Fruit fly (Drosophila melanogaster) whole organism, pupa: ENCODE results near the gene TotE.

ENCODE experiments used
- CG10348 ChIP-seq: fragments of 200-800 bp; sonication (Bioruptor generic); IDR thresholded peaks from 2 replicates; pipeline ENCODE4 v1.3.6; 2022; ENCODE audit warnings: missing biosample characterization, missing genetic modification characterization
- CG12605 ChIP-seq: fragments of 200-800 bp; sonication (Bioruptor generic); IDR thresholded peaks from 2 replicates; pipeline ENCODE4 v1.3.6; 2022; ENCODE audit warnings: missing biosample characterization, missing genetic modification characterization
- CG13204 ChIP-seq: fragments of 200-800 bp; sonication (Bioruptor generic); optimal IDR thresholded peaks from 2 replicates; lab custom pipeline; 2018; ENCODE audit warnings: missing biosample characterization, mild to moderate bottlenecking, missing genetic modification characterization, moderate library complexity
- CG14655 ChIP-seq: fragments of 200-800 bp; sonication (Bioruptor generic); optimal IDR thresholded peaks from 3 replicates; lab custom pipeline; 2017; ENCODE audit warnings: mild to moderate bottlenecking, missing biosample characterization, missing genetic modification reagents, missing genetic modification characterization
- CG15710 ChIP-seq: fragments of 200-800 bp; sonication (Bioruptor generic); optimal IDR thresholded peaks from 2 replicates; lab custom pipeline; 2018; ENCODE audit warnings: missing biosample characterization, mild to moderate bottlenecking, missing genetic modification characterization, moderate library complexity
- CG17806 ChIP-seq: fragments of 200-800 bp; sonication (Bioruptor generic); optimal IDR thresholded peaks from 2 replicates; lab custom pipeline; 2018; ENCODE audit warnings: missing biosample characterization, mild to moderate bottlenecking, missing genetic modification characterization, moderate library complexity
- CG32121 ChIP-seq: fragments of 200-800 bp; sonication (Bioruptor generic); IDR thresholded peaks from 2 replicates; pipeline ENCODE4 v1.3.6; 2022; ENCODE audit warnings: missing biosample characterization, missing genetic modification characterization
- CG34367 ChIP-seq: fragments of 200-800 bp; sonication (Bioruptor generic); optimal IDR thresholded peaks from 2 replicates; lab custom pipeline; 2018; ENCODE audit warnings: missing biosample characterization, mild to moderate bottlenecking, missing genetic modification characterization
- CG4496 ChIP-seq: fragments of 200-800 bp; sonication (Bioruptor generic); IDR thresholded peaks from 3 replicates; pipeline ENCODE4 v1.3.6; 2022; ENCODE audit warnings: missing biosample characterization, missing genetic modification characterization
- CG8159 ChIP-seq: fragments of 200-800 bp; sonication (Bioruptor generic); optimal IDR thresholded peaks from 3 replicates; lab custom pipeline; 2018; ENCODE audit warnings: missing biosample characterization, mild to moderate bottlenecking, missing genetic modification characterization, moderate library complexity
- CG8301 ChIP-seq: fragments of 200-800 bp; sonication (Bioruptor generic); optimal IDR thresholded peaks from 2 replicates; lab custom pipeline; 2018; ENCODE audit warnings: missing biosample characterization, mild to moderate bottlenecking, missing genetic modification characterization
- CG9948 ChIP-seq: fragments of 200-800 bp; sonication (Bioruptor generic); optimal IDR thresholded peaks from 2 replicates; lab custom pipeline; 2018; ENCODE audit warnings: missing biosample characterization, mild to moderate bottlenecking, missing genetic modification characterization, moderate library complexity
- D1 ChIP-seq: fragments of 200-800 bp; sonication (Bioruptor generic); optimal IDR thresholded peaks from 2 replicates; lab custom pipeline; 2018; ENCODE audit warnings: missing biosample characterization, mild to moderate bottlenecking, missing genetic modification characterization, moderate library complexity
- EcR ChIP-seq: fragments of 200-800 bp; sonication (Bioruptor generic); optimal IDR thresholded peaks from 3 replicates; lab custom pipeline; 2019; ENCODE audit warnings: missing biosample characterization, missing genetic modification characterization, mild to moderate bottlenecking, moderate library complexity, missing genetic modification reagents
- Ets98B ChIP-seq: fragments of 200-800 bp; sonication (Bioruptor generic); IDR thresholded peaks from 2 replicates; pipeline ENCODE4 v1.3.6; 2022; ENCODE audit warnings: missing biosample characterization, missing genetic modification characterization
- Pif1A ChIP-seq: fragments of 200-800 bp; sonication (Bioruptor generic); optimal IDR thresholded peaks from 3 replicates; lab custom pipeline; 2016; ENCODE audit warnings: missing biosample characterization, missing genetic modification characterization
- Pif1B ChIP-seq: fragments of 200-800 bp; sonication (Bioruptor generic); optimal IDR thresholded peaks from 3 replicates; lab custom pipeline; 2016; ENCODE audit warnings: missing biosample characterization, missing genetic modification characterization
- Snoo ChIP-seq: fragments of 200-800 bp; sonication (Bioruptor generic); optimal IDR thresholded peaks from 3 replicates; lab custom pipeline; 2017; ENCODE audit warnings: missing biosample characterization, mild to moderate bottlenecking, missing genetic modification characterization, inconsistent platforms
- fd96Ca ChIP-seq: fragments of 200-800 bp; sonication (Bioruptor generic); IDR thresholded peaks from 3 replicates; pipeline ENCODE4 v1.3.6; 2022; ENCODE audit warnings: missing biosample characterization, missing genetic modification characterization
- gl ChIP-seq: fragments of 200-800 bp; sonication (Bioruptor generic); optimal IDR thresholded peaks from 2 replicates; lab custom pipeline; 2018; ENCODE audit warnings: missing biosample characterization, mild to moderate bottlenecking, missing genetic modification characterization
- rn ChIP-seq: fragments of 200-800 bp; sonication (Bioruptor generic); IDR thresholded peaks from 2 replicates; pipeline ENCODE4 v1.3.6; 2022; ENCODE audit warnings: missing biosample characterization, missing genetic modification characterization

TotE gene

DNA sequence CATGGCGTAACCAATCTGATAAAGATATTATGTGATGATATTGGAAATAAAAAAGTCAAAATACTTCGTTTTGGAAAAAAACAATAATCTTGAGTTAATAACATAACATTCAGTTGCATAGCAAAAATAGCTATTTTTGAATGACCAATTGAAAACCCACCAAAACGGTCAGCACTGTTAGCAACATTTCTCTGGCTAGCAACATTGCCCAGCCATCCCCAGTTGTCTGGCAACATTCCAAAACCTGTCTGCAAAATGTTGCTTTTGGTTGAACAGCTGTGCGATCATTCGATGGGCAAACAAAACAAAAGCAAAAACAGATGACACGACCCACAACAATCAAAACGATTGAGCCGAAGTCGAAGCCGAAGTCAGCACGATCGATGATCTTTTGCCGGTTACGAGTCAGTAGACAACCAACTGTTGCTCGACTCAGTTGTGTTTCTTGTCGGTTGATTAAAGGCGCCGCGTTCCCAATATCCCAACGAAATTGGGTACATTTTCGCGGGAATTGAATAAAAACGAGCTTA, 47.7 kb downstream of the TotE start:
- TF ChIP-seq fd96Ca (peak; percentile 91), CG4496 (peak; percentile 94), Ets98B (GFP tag; lab: Robert Waterston, UW) (peak; percentile 95), rn (GFP tag; lab: Robert Waterston, UW) (peak; percentile 81), gl (tag; lab: Kevin White, UChicago) (peak; percentile 65), CG14655 (GFP tag; lab: Kevin White, UChicago) (peak; percentile 83), CG9948 (tag; lab: Kevin White, UChicago) (peak; percentile 77), Pif1B (GFP tag; lab: Kevin White, UChicago) (peak; percentile 68), Snoo (tag; lab: Kevin White, UChicago) (peak; percentile 85), CG15710 (peak; percentile 89), EcR (GFP tag; lab: Kevin White, UChicago) (peak; percentile 56), CG17806 (tag; lab: Kevin White, UChicago) (peak; percentile 80), CG10348 (peak; percentile 70; the same call in 1 of the 2 replicates), CG12605 (GFP tag; lab: Robert Waterston, UW) (peak; percentile 82), Pif1A (peak; percentile 88), CG8301 (tag; lab: Kevin White, UChicago) (peak; percentile 83), CG34367 (tag; lab: Kevin White, UChicago) (peak; percentile 85), CG32121 (peak; percentile 95), CG13204 (GFP tag; lab: Kevin White, UChicago) (peak; percentile 39), CG8159 (tag; lab: Kevin White, UChicago) (peak; percentile 76), D1 (tag; lab: Kevin White, UChicago) (peak; percentile 31)
